Fruit fly (Drosophila melanogaster) whole organism, pupa: ENCODE results near the gene CG15399.
A peak's percentile ranks its signal among the peaks of the same experiment; 100 is the strongest.

Source experiments
- CG10348 ChIP-seq: fragments of 200-800 bp; sonication (Bioruptor generic); IDR thresholded peaks from 2 replicates; pipeline ENCODE4 v1.3.6; 2022; ENCODE audit warnings: missing biosample characterization, missing genetic modification characterization
- CG12605 ChIP-seq: fragments of 200-800 bp; sonication (Bioruptor generic); IDR thresholded peaks from 2 replicates; pipeline ENCODE4 v1.3.6; 2022; ENCODE audit warnings: missing biosample characterization, missing genetic modification characterization
- CG13204 ChIP-seq: fragments of 200-800 bp; sonication (Bioruptor generic); optimal IDR thresholded peaks from 2 replicates; lab custom pipeline; 2018; ENCODE audit warnings: missing biosample characterization, mild to moderate bottlenecking, missing genetic modification characterization, moderate library complexity
- CG14655 ChIP-seq: fragments of 200-800 bp; sonication (Bioruptor generic); optimal IDR thresholded peaks from 3 replicates; lab custom pipeline; 2017; ENCODE audit warnings: mild to moderate bottlenecking, missing biosample characterization, missing genetic modification reagents, missing genetic modification characterization
- CG15710 ChIP-seq: fragments of 200-800 bp; sonication (Bioruptor generic); optimal IDR thresholded peaks from 2 replicates; lab custom pipeline; 2018; ENCODE audit warnings: missing biosample characterization, mild to moderate bottlenecking, missing genetic modification characterization, moderate library complexity
- CG17806 ChIP-seq: fragments of 200-800 bp; sonication (Bioruptor generic); optimal IDR thresholded peaks from 2 replicates; lab custom pipeline; 2018; ENCODE audit warnings: missing biosample characterization, mild to moderate bottlenecking, missing genetic modification characterization, moderate library complexity
- CG32121 ChIP-seq: fragments of 200-800 bp; sonication (Bioruptor generic); IDR thresholded peaks from 2 replicates; pipeline ENCODE4 v1.3.6; 2022; ENCODE audit warnings: missing biosample characterization, missing genetic modification characterization
- CG34367 ChIP-seq: fragments of 200-800 bp; sonication (Bioruptor generic); optimal IDR thresholded peaks from 2 replicates; lab custom pipeline; 2018; ENCODE audit warnings: missing biosample characterization, mild to moderate bottlenecking, missing genetic modification characterization
- CG4496 ChIP-seq: fragments of 200-800 bp; sonication (Bioruptor generic); IDR thresholded peaks from 3 replicates; pipeline ENCODE4 v1.3.6; 2022; ENCODE audit warnings: missing biosample characterization, missing genetic modification characterization
- CG8159 ChIP-seq: fragments of 200-800 bp; sonication (Bioruptor generic); optimal IDR thresholded peaks from 3 replicates; lab custom pipeline; 2018; ENCODE audit warnings: missing biosample characterization, mild to moderate bottlenecking, missing genetic modification characterization, moderate library complexity
- CG8301 ChIP-seq: fragments of 200-800 bp; sonication (Bioruptor generic); optimal IDR thresholded peaks from 2 replicates; lab custom pipeline; 2018; ENCODE audit warnings: missing biosample characterization, mild to moderate bottlenecking, missing genetic modification characterization
- CG9948 ChIP-seq: fragments of 200-800 bp; sonication (Bioruptor generic); optimal IDR thresholded peaks from 2 replicates; lab custom pipeline; 2018; ENCODE audit warnings: missing biosample characterization, mild to moderate bottlenecking, missing genetic modification characterization, moderate library complexity
- D1 ChIP-seq: fragments of 200-800 bp; sonication (Bioruptor generic); optimal IDR thresholded peaks from 2 replicates; lab custom pipeline; 2018; ENCODE audit warnings: missing biosample characterization, mild to moderate bottlenecking, missing genetic modification characterization, moderate library complexity
- EcR ChIP-seq: fragments of 200-800 bp; sonication (Bioruptor generic); optimal IDR thresholded peaks from 3 replicates; lab custom pipeline; 2019; ENCODE audit warnings: missing biosample characterization, missing genetic modification characterization, mild to moderate bottlenecking, moderate library complexity, missing genetic modification reagents
- Ets98B ChIP-seq: fragments of 200-800 bp; sonication (Bioruptor generic); IDR thresholded peaks from 2 replicates; pipeline ENCODE4 v1.3.6; 2022; ENCODE audit warnings: missing biosample characterization, missing genetic modification characterization
- Pif1A ChIP-seq: fragments of 200-800 bp; sonication (Bioruptor generic); optimal IDR thresholded peaks from 3 replicates; lab custom pipeline; 2016; ENCODE audit warnings: missing biosample characterization, missing genetic modification characterization
- Pif1B ChIP-seq: fragments of 200-800 bp; sonication (Bioruptor generic); optimal IDR thresholded peaks from 3 replicates; lab custom pipeline; 2016; ENCODE audit warnings: missing biosample characterization, missing genetic modification characterization
- Snoo ChIP-seq: fragments of 200-800 bp; sonication (Bioruptor generic); optimal IDR thresholded peaks from 3 replicates; lab custom pipeline; 2017; ENCODE audit warnings: missing biosample characterization, mild to moderate bottlenecking, missing genetic modification characterization, inconsistent platforms
- fd96Ca ChIP-seq: fragments of 200-800 bp; sonication (Bioruptor generic); IDR thresholded peaks from 3 replicates; pipeline ENCODE4 v1.3.6; 2022; ENCODE audit warnings: missing biosample characterization, missing genetic modification characterization
- gl ChIP-seq: fragments of 200-800 bp; sonication (Bioruptor generic); optimal IDR thresholded peaks from 2 replicates; lab custom pipeline; 2018; ENCODE audit warnings: missing biosample characterization, mild to moderate bottlenecking, missing genetic modification characterization
- rn ChIP-seq: fragments of 200-800 bp; sonication (Bioruptor generic); IDR thresholded peaks from 2 replicates; pipeline ENCODE4 v1.3.6; 2022; ENCODE audit warnings: missing biosample characterization, missing genetic modification characterization

CG15399 gene

dm6 chr2L:2767627-2768026 lies 3.9 kb downstream of the CG15399 start, which contains the start of the genes Taf10b and Taf10:
Gene Taf10b, minus strand, starts transcription at chr2L:2767845.
Gene Taf10, plus strand, starts transcription at chr2L:2767890.
- no peak for TF ChIP-seq Pif1B (GFP tag; lab: Kevin White, UChicago)
- TF ChIP-seq fd96Ca = peak; percentile 46; the same call in 1 of the 3 replicates

- no peak for TF ChIP-seq D1 (tag; lab: Kevin White, UChicago)
- TF ChIP-seq fd96Ca = peak; percentile 90
- peak; percentile 82 for TF ChIP-seq CG8301 (tag; lab: Kevin White, UChicago)
- TF ChIP-seq Pif1A (GFP tag; lab: Kevin White, UChicago) = peak; percentile 80
- peak; percentile 45 for TF ChIP-seq gl (tag; lab: Kevin White, UChicago)
- peak; percentile 71 for TF ChIP-seq CG12605 (GFP tag; lab: Robert Waterston, UW)
- TF ChIP-seq CG17806 (tag; lab: Kevin White, UChicago) = peak; percentile 85
- TF ChIP-seq EcR (GFP tag; lab: Kevin White, UChicago) = peak; percentile 10
- TF ChIP-seq Ets98B (GFP tag; lab: Robert Waterston, UW) = peak; percentile 86
- peak; percentile 75 for TF ChIP-seq CG34367 (tag; lab: Kevin White, UChicago)
- TF ChIP-seq Pif1B (GFP tag; lab: Kevin White, UChicago) = peak; percentile 91
- peak; percentile 57 for TF ChIP-seq rn
- peak; percentile 88 for TF ChIP-seq CG4496 (GFP tag; lab: Robert Waterston, UW)
- peak; percentile 87 for TF ChIP-seq Snoo (tag; lab: Kevin White, UChicago)
- TF ChIP-seq CG13204 = no peak
- peak; percentile 85 for TF ChIP-seq CG32121 (GFP tag; lab: Robert Waterston, UW)
- TF ChIP-seq CG14655 (GFP tag; lab: Kevin White, UChicago) = peak; percentile 87
- 0 out of 2 replicates have a peak, but pooled peaks have one; percentile 48 for TF ChIP-seq CG10348 (GFP tag; lab: Robert Waterston, UW)
- TF ChIP-seq CG15710 (tag; lab: Kevin White, UChicago) = peak; percentile 87
- peak; percentile 86 for TF ChIP-seq CG9948 (tag; lab: Kevin White, UChicago)
- TF ChIP-seq CG8159 = peak; percentile 91
- TF ChIP-seq, all 21 proteins: peak for 19
Observed at dm6 chr2L:2765659-2766373, 5.8 kb downstream of the CG15399 start, which contains the start of the genes Snx21 and aph-1. Gene Snx21, minus strand, starts transcription at chr2L:2765665. Gene aph-1, plus strand, starts transcription at chr2L:2766233.

dm6 chr2L:2760288-2760687 lies 11.3 kb downstream of the CG15399 start:
- no peak for TF ChIP-seq CG17806 (tag; lab: Kevin White, UChicago)
- TF ChIP-seq EcR (GFP tag; lab: Kevin White, UChicago) = no peak
- TF ChIP-seq Snoo (tag; lab: Kevin White, UChicago) = no peak
- no peak for TF ChIP-seq Pif1B (GFP tag; lab: Kevin White, UChicago)
- no peak for TF ChIP-seq Pif1A (GFP tag; lab: Kevin White, UChicago)
- TF ChIP-seq D1 (tag; lab: Kevin White, UChicago) = no peak

dm6 chr2L:2759654-2760053 lies 11.9 kb downstream of the CG15399 start, which contains the start of the genes HemK2, Snapin and Tnpo-SR:
Gene HemK2, minus strand, starts transcription at chr2L:2759677.
Gene Snapin, minus strand, starts transcription at chr2L:2759677.
Gene Tnpo-SR, plus strand, starts transcription at chr2L:2759924.
- TF ChIP-seq CG8301 (tag; lab: Kevin White, UChicago) (peak; percentile 78), CG15710 (tag; lab: Kevin White, UChicago) (peak; percentile 89), CG12605 (GFP tag; lab: Robert Waterston, UW) (peak; percentile 68), rn (peak; percentile 88), Pif1B (GFP tag; lab: Kevin White, UChicago) (peak; percentile 86), CG13204 (no peak), Snoo (tag; lab: Kevin White, UChicago) (peak; percentile 89), Pif1A (GFP tag; lab: Kevin White, UChicago) (peak; percentile 86), gl (tag; lab: Kevin White, UChicago) (peak; percentile 27), CG17806 (tag; lab: Kevin White, UChicago) (peak; percentile 87), CG10348 (GFP tag; lab: Robert Waterston, UW) (peak; percentile 64), CG34367 (tag; lab: Kevin White, UChicago) (peak; percentile 81), Ets98B (GFP tag; lab: Robert Waterston, UW) (peak; percentile 89), fd96Ca (peak; percentile 91), CG8159 (peak; percentile 87), CG32121 (GFP tag; lab: Robert Waterston, UW) (peak; percentile 87), EcR (GFP tag; lab: Kevin White, UChicago) (peak; percentile 100), CG14655 (GFP tag; lab: Kevin White, UChicago) (no peak), CG9948 (tag; lab: Kevin White, UChicago) (peak; percentile 81), CG4496 (GFP tag; lab: Robert Waterston, UW) (peak; percentile 96), D1 (tag; lab: Kevin White, UChicago) (no peak)

- TF ChIP-seq rn (no peak), EcR (GFP tag; lab: Kevin White, UChicago) (no peak), CG10348 (GFP tag; lab: Robert Waterston, UW) (no peak)
Observed at dm6 chr2L:2757930-2758556, 13.5 kb downstream of the CG15399 start.
